Fruit fly (Drosophila melanogaster) whole organism, embryonic: Measurements from ENCODE around the gene Ptp4E.

Source experiments
- Abd-B ChIP-seq: fragments of 200-800 bp; sonication (Bioruptor generic); optimal IDR thresholded peaks from 2 replicates; lab custom pipeline; 2018; ENCODE audit warnings: missing biosample characterization, mild to moderate bottlenecking, missing genetic modification characterization, moderate library complexity
- CG10267 ChIP-seq: fragments of 200-800 bp; sonication (Bioruptor generic); optimal IDR thresholded peaks from 2 replicates; lab custom pipeline; 2018; ENCODE audit warnings: missing biosample characterization, mild to moderate bottlenecking, missing genetic modification characterization, moderate library complexity
- CG10321 ChIP-seq: fragments of 200-800 bp; sonication (Bioruptor generic); IDR thresholded peaks from 2 replicates; pipeline ENCODE4 v1.3.6; 2022; ENCODE audit warnings: missing biosample characterization, missing genetic modification characterization
- CG11093 ChIP-seq: fragments of 200-800 bp; sonication (Bioruptor generic); IDR thresholded peaks from 3 replicates; pipeline ENCODE4 v1.3.6; 2022; ENCODE audit warnings: missing biosample characterization, missing genetic modification characterization
- CG12104 ChIP-seq: fragments of 200-800 bp; sonication (Bioruptor generic); optimal IDR thresholded peaks from 3 replicates; lab custom pipeline; 2016; ENCODE audit warnings: missing biosample characterization, missing genetic modification characterization
- CG12155 ChIP-seq: fragments of 200-800 bp; sonication (Bioruptor generic); optimal IDR thresholded peaks from 3 replicates; lab custom pipeline; 2016; ENCODE audit warnings: missing biosample characterization, missing genetic modification characterization
- CG14860 ChIP-seq: fragments of 200-800 bp; sonication (Bioruptor generic); IDR thresholded peaks from 3 replicates; pipeline ENCODE4 v1.3.6; 2022; ENCODE audit warnings: missing biosample characterization, missing genetic modification characterization; ENCODE audit not compliant: partially characterized antibody
- CG15269 ChIP-seq: fragments of 200-800 bp; sonication (Bioruptor generic); optimal IDR thresholded peaks from 2 replicates; lab custom pipeline; 2018; ENCODE audit warnings: missing biosample characterization, mild to moderate bottlenecking, missing genetic modification characterization, moderate library complexity
- CG15514 ChIP-seq: fragments of 200-800 bp; sonication (Bioruptor generic); optimal IDR thresholded peaks from 3 replicates; lab custom pipeline; 2017; ENCODE audit warnings: missing biosample characterization, missing genetic modification characterization, mild to moderate bottlenecking, moderate library complexity, missing genetic modification reagents
- CG16815 ChIP-seq: fragments of 200-800 bp; sonication (Bioruptor generic); optimal IDR thresholded peaks from 3 replicates; lab custom pipeline; 2017; ENCODE audit warnings: missing biosample characterization, mild to moderate bottlenecking, missing genetic modification characterization
- CG17568 ChIP-seq: fragments of 200-800 bp; sonication (Bioruptor generic); optimal IDR thresholded peaks from 2 replicates; lab custom pipeline; 2018; ENCODE audit warnings: missing biosample characterization, mild to moderate bottlenecking, missing genetic modification characterization, moderate library complexity
- CG17829 ChIP-seq: fragments of 200-800 bp; optimal IDR thresholded peaks from 2 replicates; lab custom pipeline; 2019; ENCODE audit warnings: missing biosample characterization, mild to moderate bottlenecking, missing genetic modification characterization, moderate library complexity
- CG18619 ChIP-seq: fragments of 200-800 bp; sonication (Bioruptor generic); optimal IDR thresholded peaks from 3 replicates; lab custom pipeline; 2017; ENCODE audit warnings: missing biosample characterization, mild to moderate bottlenecking, missing genetic modification characterization
- CG30020 ChIP-seq: fragments of 200-800 bp; optimal IDR thresholded peaks from 2 replicates; lab custom pipeline; 2019; ENCODE audit warnings: missing biosample characterization, mild to moderate bottlenecking, missing genetic modification characterization, moderate library complexity
- CG32772 ChIP-seq: fragments of 200-800 bp; sonication (Bioruptor generic); IDR thresholded peaks from 2 replicates; pipeline ENCODE4 v1.3.6; 2022; ENCODE audit warnings: missing biosample characterization, missing genetic modification characterization
- CG34376 ChIP-seq: fragments of 200-800 bp; sonication (Bioruptor generic); optimal IDR thresholded peaks from 2 replicates; lab custom pipeline; 2018; ENCODE audit warnings: missing biosample characterization, mild to moderate bottlenecking, missing genetic modification characterization
- CG4424 ChIP-seq: fragments of 200-800 bp; sonication (Bioruptor generic); optimal IDR thresholded peaks from 3 replicates; lab custom pipeline; 2016; ENCODE audit warnings: missing biosample characterization, missing genetic modification characterization
- CG7745 ChIP-seq: fragments of 200-800 bp; sonication (Bioruptor generic); optimal IDR thresholded peaks from 2 replicates; lab custom pipeline; 2018; ENCODE audit warnings: missing biosample characterization, mild to moderate bottlenecking, missing genetic modification characterization, moderate library complexity
- CG7786 ChIP-seq: fragments of 200-800 bp; sonication (Bioruptor generic); optimal IDR thresholded peaks from 2 replicates; lab custom pipeline; 2016; ENCODE audit warnings: missing biosample characterization, missing genetic modification characterization
- CG9797 ChIP-seq: fragments of 200-800 bp; sonication (Bioruptor generic); optimal IDR thresholded peaks from 3 replicates; lab custom pipeline; 2018; ENCODE audit warnings: missing biosample characterization, mild to moderate bottlenecking, missing genetic modification characterization
- CTCF ChIP-seq: fragments of 200-800 bp; sonication (Bioruptor generic); optimal IDR thresholded peaks from 2 replicates; lab custom pipeline; 2017; ENCODE audit warnings: missing biosample characterization, mild to moderate bottlenecking, missing genetic modification characterization, moderate library complexity
- Ets97D ChIP-seq: fragments of 200-800 bp; sonication (Bioruptor generic); optimal IDR thresholded peaks from 3 replicates; lab custom pipeline; 2016; ENCODE audit warnings: missing biosample characterization, missing genetic modification characterization
- H2.0 ChIP-seq: fragments of 200-800 bp; sonication (Bioruptor generic); IDR thresholded peaks from 2 replicates; pipeline ENCODE4 v1.3.6; 2022; ENCODE audit warnings: missing biosample characterization, missing genetic modification characterization
- Hmx ChIP-seq: fragments of 200-800 bp; sonication (Bioruptor generic); optimal IDR thresholded peaks from 2 replicates; lab custom pipeline; 2016; ENCODE audit warnings: missing biosample characterization, missing genetic modification characterization
- Hsf ChIP-seq: fragments of 200-800 bp; sonication (Bioruptor generic); optimal IDR thresholded peaks from 3 replicates; lab custom pipeline; 2016; ENCODE audit warnings: missing biosample characterization, missing genetic modification characterization
- Med ChIP-seq: fragments of 200-800 bp; sonication (Bioruptor generic); peaks from one replicate; lab custom pipeline; 2016; ENCODE audit warnings: missing biosample characterization, missing genetic modification characterization, mild to moderate bottlenecking, inconsistent platforms, moderate library complexity
- Myb ChIP-seq: fragments of 200-800 bp; sonication (Bioruptor generic); optimal IDR thresholded peaks from 2 replicates; lab custom pipeline; 2016; ENCODE audit warnings: missing biosample characterization, missing genetic modification characterization
- Oli ChIP-seq: fragments of 200-800 bp; sonication (Bioruptor generic); optimal IDR thresholded peaks from 2 replicates; lab custom pipeline; 2018; ENCODE audit warnings: missing biosample characterization, mild to moderate bottlenecking, missing genetic modification characterization, moderate library complexity
- Ptx1 ChIP-seq: fragments of 200-800 bp; sonication (Bioruptor generic); IDR thresholded peaks from 2 replicates; pipeline ENCODE4 v1.3.6; 2022; ENCODE audit warnings: missing biosample characterization, missing genetic modification characterization
- Rfx ChIP-seq: fragments of 200-800 bp; sonication (Bioruptor generic); IDR thresholded peaks from 2 replicates; pipeline ENCODE4 v1.3.6; 2022; ENCODE audit warnings: missing biosample characterization, missing genetic modification characterization
- Tbp ChIP-seq: fragments of >200 bp; optimal IDR thresholded peaks from 2 replicates; lab custom pipeline; 2018; ENCODE audit warnings: missing biosample characterization, missing genetic modification characterization
- al ChIP-seq: fragments of 200-800 bp; sonication (Bioruptor generic); IDR thresholded peaks from 2 replicates; pipeline ENCODE4 v1.3.6; 2022; ENCODE audit warnings: missing biosample characterization, missing genetic modification characterization
- ap ChIP-seq: fragments of 200-800 bp; sonication (Bioruptor generic); IDR thresholded peaks from 2 replicates; pipeline ENCODE4 v1.3.6; 2022; ENCODE audit warnings: missing biosample characterization, missing genetic modification characterization
- chm ChIP-seq: fragments of 200-800 bp; sonication (Bioruptor generic); IDR thresholded peaks from 2 replicates; pipeline ENCODE4 v1.3.6; 2022; ENCODE audit warnings: missing biosample characterization, missing genetic modification characterization
- corto ChIP-seq: fragments of 200-800 bp; sonication (Bioruptor generic); optimal IDR thresholded peaks from 2 replicates; lab custom pipeline; 2016; ENCODE audit warnings: missing biosample characterization, mild to moderate bottlenecking, missing genetic modification characterization, moderate library complexity
- gsb-n ChIP-seq: fragments of 200-800 bp; sonication (Bioruptor generic); optimal IDR thresholded peaks from 3 replicates; lab custom pipeline; 2018; ENCODE audit warnings: missing biosample characterization, mild to moderate bottlenecking, missing genetic modification characterization
- gt ChIP-seq: fragments of 200-800 bp; sonication (Bioruptor generic); IDR thresholded peaks from 2 replicates; pipeline ENCODE4 v1.3.6; 2022; ENCODE audit warnings: missing biosample characterization, missing genetic modification characterization
- jing ChIP-seq: fragments of 200-800 bp; sonication (Bioruptor generic); optimal IDR thresholded peaks from 2 replicates; lab custom pipeline; 2018; ENCODE audit warnings: missing biosample characterization, mild to moderate bottlenecking, missing genetic modification characterization
- knrl ChIP-seq: fragments of 200-800 bp; sonication (Bioruptor generic); IDR thresholded peaks from 3 replicates; pipeline ENCODE4 v1.3.6; 2022; ENCODE audit warnings: missing biosample characterization, missing genetic modification characterization; ENCODE audit not compliant: partially characterized antibody
- lbe ChIP-seq: fragments of 200-800 bp; sonication (Bioruptor generic); optimal IDR thresholded peaks from 2 replicates; lab custom pipeline; 2016; ENCODE audit warnings: missing biosample characterization, mild to moderate bottlenecking, missing genetic modification characterization
- luna ChIP-seq: fragments of 200-800 bp; sonication (Bioruptor generic); optimal IDR thresholded peaks from 2 replicates; lab custom pipeline; 2016; ENCODE audit warnings: missing biosample characterization, missing genetic modification characterization
- nmo ChIP-seq: fragments of 200-800 bp; sonication (Bioruptor generic); optimal IDR thresholded peaks from 2 replicates; lab custom pipeline; 2018; ENCODE audit warnings: missing biosample characterization, mild to moderate bottlenecking, missing genetic modification characterization, moderate library complexity
- pho ChIP-seq: fragments of 200-800 bp; sonication (Bioruptor generic); optimal IDR thresholded peaks from 2 replicates; lab custom pipeline; 2016; ENCODE audit warnings: missing biosample characterization, missing genetic modification characterization
- pros ChIP-seq: fragments of 200-800 bp; sonication (Bioruptor generic); optimal IDR thresholded peaks from 3 replicates; lab custom pipeline; 2019; ENCODE audit warnings: missing biosample characterization, mild to moderate bottlenecking, missing genetic modification characterization, moderate library complexity
- so ChIP-seq: fragments of 200-800 bp; sonication (Bioruptor generic); IDR thresholded peaks from 3 replicates; pipeline ENCODE4 v1.3.6; 2022; ENCODE audit warnings: missing biosample characterization, missing genetic modification characterization
- trem ChIP-seq: fragments of 200-800 bp; optimal IDR thresholded peaks from 3 replicates; lab custom pipeline; 2019; ENCODE audit warnings: missing biosample characterization, mild to moderate bottlenecking, missing genetic modification characterization, moderate library complexity
- trh ChIP-seq: fragments of 200-800 bp; sonication (Bioruptor generic); optimal IDR thresholded peaks from 2 replicates; lab custom pipeline; 2016; ENCODE audit warnings: missing biosample characterization, missing genetic modification characterization
- usp ChIP-seq: fragments of >200 bp; optimal IDR thresholded peaks from 2 replicates; lab custom pipeline; 2017; ENCODE audit warnings: missing biosample characterization, missing genetic modification characterization
- wdn ChIP-seq: fragments of 200-800 bp; sonication (Bioruptor generic); IDR thresholded peaks from 2 replicates; pipeline ENCODE4 v1.3.6; 2022; ENCODE audit warnings: missing biosample characterization, missing genetic modification characterization

Ptp4E gene

dm6 chrX:4918228-4919022, 20.5 kb upstream of the Ptp4E start, which contains the start of the genes CG4041 and Hgsnat (continued):
- TF ChIP-seq CG18619 (GFP tag; lab: Kevin White, UChicago): no peak
- TF ChIP-seq CG12155 (GFP tag; lab: Kevin White, UChicago): peak; percentile 17
- TF ChIP-seq CG11093: no peak
- TF ChIP-seq chm (GFP tag; lab: Robert Waterston, UW): no peak
- no peak for TF ChIP-seq luna (GFP tag; lab: Kevin White, UChicago)
- TF ChIP-seq CG17829 (tag; lab: Kevin White, UChicago): no peak
- TF ChIP-seq CG16815 (GFP tag; lab: Kevin White, UChicago): no peak
- TF ChIP-seq Myb: peak; percentile 2
- peak; percentile 4 for TF ChIP-seq CG4424 (GFP tag; lab: Kevin White, UChicago)
- TF ChIP-seq CG30020: no peak
- peak; percentile 26 for TF ChIP-seq lbe (GFP tag; lab: Kevin White, UChicago)
- TF ChIP-seq Oli (tag; lab: Kevin White, UChicago): no peak
- no peak for TF ChIP-seq CG9797 (GFP tag; lab: Kevin White, UChicago)
- peak; percentile 87 for TF ChIP-seq CTCF
- no peak for TF ChIP-seq Tbp (GFP tag; lab: Kevin White, UChicago)
- no peak for TF ChIP-seq Rfx (GFP tag; lab: Robert Waterston, UW)
- no peak for TF ChIP-seq wdn (GFP tag; lab: Robert Waterston, UW)
- peak; percentile 49 for TF ChIP-seq Med
- TF ChIP-seq usp: no peak
- TF ChIP-seq pros (GFP tag; lab: Kevin White, UChicago): no peak
- peak; percentile 3 for TF ChIP-seq pho (GFP tag; lab: Kevin White, UChicago)
- peak; percentile 4 for TF ChIP-seq nmo
- TF ChIP-seq CG15514: peak; percentile 4
- peak; percentile 6 for TF ChIP-seq Hsf (GFP tag; lab: Kevin White, UChicago)
- no peak for TF ChIP-seq CG17568 (GFP tag; lab: Kevin White, UChicago)
- TF ChIP-seq CG7786 (GFP tag; lab: Kevin White, UChicago): no peak
- no peak for TF ChIP-seq gt (GFP tag; lab: Robert Waterston, UW)
- TF ChIP-seq CG32772 (GFP tag; lab: Robert Waterston, UW): peak; percentile 90

dm6 chrX:4919040-4919881, 19.7 kb upstream of the Ptp4E start:
- TF ChIP-seq CG15269 (tag; lab: Kevin White, UChicago): peak; percentile 93
- TF ChIP-seq Ptx1 (GFP tag; lab: Robert Waterston, UW): peak; percentile 93
- peak; percentile 80 for TF ChIP-seq jing (GFP tag; lab: Kevin White, UChicago)
- no peak for TF ChIP-seq CG7745 (tag; lab: Kevin White, UChicago)
- TF ChIP-seq al (GFP tag; lab: Robert Waterston, UW): peak; percentile 87
- TF ChIP-seq luna (GFP tag; lab: Kevin White, UChicago): peak; percentile 49
- peak; percentile 61 for TF ChIP-seq CG10321 (GFP tag; lab: Robert Waterston, UW)
- peak; percentile 17 for TF ChIP-seq CG10267
- TF ChIP-seq Hmx (GFP tag; lab: Kevin White, UChicago): peak; percentile 40
- peak; percentile 80 for TF ChIP-seq Abd-B (GFP tag; lab: Kevin White, UChicago)
- TF ChIP-seq trem (tag; lab: Kevin White, UChicago): peak; percentile 15
- peak; percentile 45 for TF ChIP-seq CG12104 (GFP tag; lab: Kevin White, UChicago)
- TF ChIP-seq Ets97D: peak; percentile 34
- peak; percentile 85 for TF ChIP-seq ap (GFP tag; lab: Robert Waterston, UW)
- no peak for TF ChIP-seq knrl
- TF ChIP-seq CG34376 (GFP tag; lab: Kevin White, UChicago): peak; percentile 1
- TF ChIP-seq H2.0 (GFP tag; lab: Robert Waterston, UW): peak; percentile 89
- TF ChIP-seq so (GFP tag; lab: Robert Waterston, UW): peak; percentile 81
- peak; percentile 45 for TF ChIP-seq trh (GFP tag; lab: Kevin White, UChicago)
- no peak for TF ChIP-seq CG14860
- TF ChIP-seq gsb-n (tag; lab: Kevin White, UChicago): peak; percentile 27
- peak; percentile 98 for TF ChIP-seq Med
- TF ChIP-seq corto (GFP tag; lab: Kevin White, UChicago): no peak
